Worm (Caenorhabditis elegans) whole organism, L2 larva: ENCODE results near the gene nhr-267.

Experiments used
- aly-2 ChIP-seq: fragments of 150-350 bp; optimal IDR thresholded peaks from 2 replicates; lab custom pipeline; 2014; ENCODE audit warnings: missing biosample characterization, missing genetic modification characterization
- ama-1 ChIP-seq: fragments of 150-350 bp; optimal IDR thresholded peaks from 2 replicates; lab custom pipeline; 2018; ENCODE audit warnings: inconsistent platforms
- ceh-16 ChIP-seq: fragments of 150-350 bp; optimal IDR thresholded peaks from 2 replicates; lab custom pipeline; 2014; ENCODE audit warnings: missing biosample characterization, missing genetic modification characterization
- egl-27 ChIP-seq: sonication (generic microtip); optimal IDR thresholded peaks from 3 replicates; lab custom pipeline; 2017; ENCODE audit warnings: missing biosample characterization, missing genetic modification reagents, missing genetic modification characterization
- fos-1 ChIP-seq: fragments of 150-350 bp; optimal IDR thresholded peaks from 2 replicates; lab custom pipeline; 2014; ENCODE audit warnings: missing biosample characterization, missing genetic modification characterization
- lin-39 ChIP-seq: fragments of 150-350 bp; optimal IDR thresholded peaks from 2 replicates; lab custom pipeline; 2014; ENCODE audit warnings: missing biosample characterization, missing genetic modification reagents, missing genetic modification characterization
- mbf-1 ChIP-seq: sonication (generic microtip); optimal IDR thresholded peaks from 2 replicates; lab custom pipeline; 2017; ENCODE audit warnings: missing biosample characterization, missing genetic modification characterization
- nhr-12 ChIP-seq: fragments of 150-350 bp; optimal IDR thresholded peaks from 2 replicates; lab custom pipeline; 2014; ENCODE audit warnings: missing biosample characterization, missing genetic modification characterization
- nhr-237 ChIP-seq: fragments of 150-350 bp; optimal IDR thresholded peaks from 2 replicates; lab custom pipeline; 2014; ENCODE audit warnings: missing biosample characterization, missing genetic modification characterization
- nhr-6 ChIP-seq: fragments of 150-350 bp; optimal IDR thresholded peaks from 2 replicates; lab custom pipeline; 2014; ENCODE audit warnings: missing biosample characterization, missing genetic modification characterization
- ztf-1 ChIP-seq: fragments of 200-800 bp; sonication (Bioruptor generic); conservative IDR thresholded peaks from 2 replicates; pipeline ENCODE4 v1.3.6; 2022; ENCODE audit warnings: missing genetic modification characterization, missing compliant biosample characterization
- ztf-11 ChIP-seq: sonication (generic microtip); optimal IDR thresholded peaks from 2 replicates; lab custom pipeline; 2017; ENCODE audit warnings: missing biosample characterization, missing genetic modification characterization

DNA sequence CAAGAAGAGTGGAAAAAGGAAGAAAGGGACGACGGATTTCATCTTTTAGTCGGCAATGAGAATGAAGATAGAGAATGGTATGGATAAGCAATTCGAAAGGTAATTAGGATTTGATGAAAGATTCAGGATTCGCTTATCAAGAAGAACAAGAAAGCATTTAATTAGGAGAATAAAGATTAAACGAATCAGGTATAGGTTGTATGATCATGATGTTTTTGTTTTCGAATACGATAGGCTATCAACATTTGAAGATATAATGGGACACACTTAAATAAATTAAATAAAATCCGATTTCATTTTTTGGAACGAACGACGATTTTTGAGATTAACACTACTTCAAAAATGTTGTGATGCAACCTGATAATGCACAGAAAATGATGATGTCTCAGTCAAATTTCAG is 40.8 kb downstream of the nhr-267 start, which contains the start of gene Y11D7A.5:
- TF ChIP-seq nhr-237 (no peak), nhr-6 (tag; lab: Kevin White, UChicago) (no peak), ama-1 (lab: Kevin White, UChicago) (no peak), egl-27 (tag; lab: Kevin White, UChicago) (no peak), aly-2 (no peak), mbf-1 (no peak), nhr-12 (tag; lab: Kevin White, UChicago) (no peak), ceh-16 (tag; lab: Kevin White, UChicago) (no peak), lin-39 (tag; lab: Kevin White, UChicago) (no peak), ztf-11 (tag; lab: Kevin White, UChicago) (no peak), fos-1 (tag; lab: Kevin White, UChicago) (no peak), ztf-1 (GFP tag; lab: Robert Waterston, UW) (no peak)
